Worm (Caenorhabditis elegans): ENCODE measurements around the gene cyp-25A3.

DNA sequence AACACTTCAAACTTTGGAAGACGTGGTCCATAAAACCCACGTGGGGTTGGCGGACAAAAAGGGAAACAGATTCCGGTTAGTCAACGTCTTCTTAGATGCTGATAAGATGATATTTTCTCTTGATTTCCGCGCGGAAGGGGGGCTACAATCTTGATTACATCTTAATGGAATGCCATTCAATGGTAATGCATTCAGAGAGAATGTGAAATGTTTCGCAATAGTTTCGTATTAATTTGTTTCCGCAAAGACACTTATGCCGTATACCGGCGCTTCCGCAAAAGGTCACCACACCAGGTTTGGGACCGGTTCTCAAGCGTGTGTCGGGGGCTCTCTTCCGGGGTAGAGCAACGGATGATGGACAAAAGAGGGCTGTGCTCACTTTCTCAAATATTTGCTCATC lies 35.0 kb upstream of the cyp-25A3 start:
- no peak for TF ChIP-seq nhr-237 (tag; optimal IDR thresholded peaks at IDR 0.05)
- no peak for TF ChIP-seq sptf-1 (tag; optimal IDR thresholded peaks at IDR 0.05)
- no peak for TF ChIP-seq zip-8 (tag; optimal IDR thresholded peaks at IDR 0.05)
- no peak for TF ChIP-seq bed-3 (GFP tag; optimal IDR thresholded peaks at IDR 0.05)
- TF ChIP-seq elt-3 (tag; optimal IDR thresholded peaks at IDR 0.05): peak; percentile 68
- no peak for TF ChIP-seq unc-62 (GFP tag; optimal IDR thresholded peaks at IDR 0.05)
- no peak for TF ChIP-seq lin-32 (GFP tag; optimal IDR thresholded peaks at IDR 0.05)
- no peak for TF ChIP-seq ztf-11 (tag; optimal IDR thresholded peaks at IDR 0.05)
- no peak for TF ChIP-seq snpc-4 (tag; optimal IDR thresholded peaks at IDR 0.05)
- no peak for TF ChIP-seq nhr-76 (tag; optimal IDR thresholded peaks at IDR 0.05)
- no peak for TF ChIP-seq mab-5 (tag; optimal IDR thresholded peaks at IDR 0.05)
- TF ChIP-seq lin-13 (tag; optimal IDR thresholded peaks at IDR 0.05): no peak

Data from whole organism, mixed stage, embryonic.